Fruit fly (Drosophila melanogaster) whole organism, wandering third instar larva: Measurements from ENCODE around the gene Mipp1.

Experiments used
- Dfd ChIP-seq: fragments of >200 bp; optimal IDR thresholded peaks from 2 replicates; lab custom pipeline; 2017; ENCODE audit warnings: missing biosample characterization, missing genetic modification characterization
- GATAd ChIP-seq: sonication (Bioruptor generic); optimal IDR thresholded peaks from 2 replicates; lab custom pipeline; 2016; ENCODE audit warnings: missing biosample characterization, missing genetic modification characterization
- Myc ChIP-seq: fragments of >200 bp; optimal IDR thresholded peaks from 2 replicates; lab custom pipeline; 2017
- Sp1 ChIP-seq: fragments of 200-800 bp; sonication (Bioruptor generic); optimal IDR thresholded peaks from 3 replicates; lab custom pipeline; 2019; ENCODE audit warnings: missing biosample characterization, mild to moderate bottlenecking, missing genetic modification characterization, moderate library complexity
- foxo ChIP-seq, 2 experiments: fragments of 200-800 bp; sonication (Bioruptor generic); optimal IDR thresholded peaks; 2 replicates in 1 of 2; 3 replicates in 1 of 2; lab custom pipeline; 2016 to 2017; ENCODE audit warnings: missing biosample characterization in 2 of 2, missing genetic modification characterization in 2 of 2
- h ChIP-seq: fragments of 200-800 bp; sonication (Bioruptor generic); optimal IDR thresholded peaks from 3 replicates; lab custom pipeline; 2016; ENCODE audit warnings: missing biosample characterization, mild to moderate bottlenecking, missing genetic modification characterization
- lola ChIP-seq: fragments of >200 bp; optimal IDR thresholded peaks from 2 replicates; lab custom pipeline; 2017; ENCODE audit warnings: missing biosample characterization, missing genetic modification characterization
- pan ChIP-seq: fragments of >200 bp; optimal IDR thresholded peaks from 2 replicates; lab custom pipeline; 2017
- sv ChIP-seq: fragments of 200-800 bp; sonication (Bioruptor generic); optimal IDR thresholded peaks from 3 replicates; lab custom pipeline; 2016; ENCODE audit warnings: missing biosample characterization, missing genetic modification characterization
- tai ChIP-seq: sonication (Bioruptor generic); optimal IDR thresholded peaks from 2 replicates; lab custom pipeline; 2016; ENCODE audit warnings: missing biosample characterization, missing genetic modification characterization
- usp ChIP-seq: fragments of >200 bp; optimal IDR thresholded peaks from 2 replicates; lab custom pipeline; 2017; ENCODE audit warnings: missing biosample characterization, missing genetic modification characterization

- no peak for TF ChIP-seq pan (lab: Kevin White, UChicago)
- no peak for TF ChIP-seq Myc (lab: Kevin White, UChicago)
- no peak for TF ChIP-seq Sp1 (GFP tag; lab: Kevin White, UChicago)
- TF ChIP-seq Dfd (GFP tag; lab: Kevin White, UChicago): no peak
- no peak for TF ChIP-seq GATAd (GFP tag; lab: Kevin White, UChicago)
- no peak for TF ChIP-seq lola
- peak in 1 of 2 experiments; percentile 47 for TF ChIP-seq foxo (GFP tag; optimal IDR thresholded peaks at IDR 0.05; lab: Kevin White, UChicago)
- TF ChIP-seq h: peak; percentile 48
- TF ChIP-seq sv (GFP tag; lab: Kevin White, UChicago): no peak
- no peak for TF ChIP-seq tai (GFP tag; lab: Kevin White, UChicago)
- TF ChIP-seq usp (GFP tag; lab: Kevin White, UChicago): no peak
Observed at dm6 chr3L:16612972-16613371, 39.8 kb upstream of the Mipp1 start.
